Fruit fly (Drosophila melanogaster): ENCODE results near the gene Naxe.

DNA sequence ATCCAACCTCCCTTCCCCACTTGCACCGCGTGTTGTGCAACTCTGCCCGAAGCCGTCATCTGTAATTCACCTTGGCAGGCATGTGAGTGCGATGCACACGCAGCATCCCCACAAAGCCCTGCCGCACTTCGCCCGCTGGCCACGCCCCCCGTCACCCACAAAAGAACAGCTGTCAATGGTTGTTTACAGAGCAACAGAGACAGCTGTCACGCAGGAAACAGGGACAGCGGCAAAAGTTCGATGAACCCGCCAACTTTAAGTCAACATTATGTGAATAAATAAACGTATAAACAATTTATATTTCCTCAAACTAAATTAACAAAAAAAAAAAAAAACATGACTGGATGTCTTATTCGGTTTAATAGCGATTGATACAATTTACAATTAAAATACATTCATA, 14.5 kb downstream of the Naxe start:
- TF ChIP-seq CG8478 (optimal IDR thresholded peaks at IDR 0.05) (no peak), CTCF (optimal IDR thresholded peaks at IDR 0.05) (no peak)

Measured in S2 (cell line).